Worm (Caenorhabditis elegans) whole organism, late embryonic: Measurements from ENCODE around the gene Y43C5A.4.

Experiments
- C08G9.2 ChIP-seq: sonication (generic microtip); optimal IDR thresholded peaks from 2 replicates; lab custom pipeline; 2016; ENCODE audit warnings: mild to moderate bottlenecking, missing genetic modification characterization, moderate library complexity, missing compliant biosample characterization
- C38D4.7 ChIP-seq: fragments of 200-800 bp; sonication (Bioruptor generic); optimal IDR thresholded peaks from 2 replicates; lab custom pipeline; 2018; ENCODE audit warnings: mild to moderate bottlenecking, missing genetic modification characterization, moderate library complexity, missing compliant biosample characterization
- F13H6.1 ChIP-seq: sonication (generic microtip); optimal IDR thresholded peaks from 2 replicates; lab custom pipeline; 2016; ENCODE audit warnings: missing genetic modification characterization, missing compliant biosample characterization
- K09A11.1 ChIP-seq: sonication (generic microtip); optimal IDR thresholded peaks from 2 replicates; lab custom pipeline; 2017; ENCODE audit warnings: antibody characterized with exemption, mild to moderate bottlenecking, missing genetic modification characterization, missing compliant biosample characterization; ENCODE audit not compliant: insufficient read depth
- Y22D7AL.16 ChIP-seq: sonication (generic microtip); optimal IDR thresholded peaks from 2 replicates; lab custom pipeline; 2016; ENCODE audit warnings: missing genetic modification characterization, missing compliant biosample characterization
- ahr-1 ChIP-seq: sonication (generic microtip); optimal IDR thresholded peaks from 2 replicates; lab custom pipeline; 2016; ENCODE audit warnings: missing genetic modification characterization, missing compliant biosample characterization
- ceh-18 ChIP-seq: sonication (generic microtip); optimal IDR thresholded peaks from 2 replicates; lab custom pipeline; 2016; ENCODE audit warnings: missing genetic modification characterization, missing compliant biosample characterization
- ceh-2 ChIP-seq: sonication (generic microtip); optimal IDR thresholded peaks from 2 replicates; lab custom pipeline; 2016; ENCODE audit warnings: missing genotype, missing genetic modification characterization, missing compliant biosample characterization
- ceh-24 ChIP-seq: sonication (generic microtip); optimal IDR thresholded peaks from 2 replicates; lab custom pipeline; 2016; ENCODE audit warnings: mild to moderate bottlenecking, missing genetic modification characterization, missing compliant biosample characterization
- ceh-31 ChIP-seq: sonication (generic microtip); optimal IDR thresholded peaks from 2 replicates; lab custom pipeline; 2016; ENCODE audit warnings: missing genetic modification characterization, missing compliant biosample characterization
- ceh-34 ChIP-seq: sonication (generic microtip); optimal IDR thresholded peaks from 2 replicates; lab custom pipeline; 2016; ENCODE audit warnings: mild to moderate bottlenecking, missing genetic modification characterization, missing compliant biosample characterization
- ceh-48 ChIP-seq: sonication (generic microtip); optimal IDR thresholded peaks from 2 replicates; lab custom pipeline; 2016; ENCODE audit warnings: missing genetic modification characterization, inconsistent platforms, missing compliant biosample characterization
- dmd-4 ChIP-seq: sonication (generic microtip); optimal IDR thresholded peaks from 2 replicates; lab custom pipeline; 2016; ENCODE audit warnings: borderline replicate concordance, missing genetic modification characterization, missing compliant biosample characterization
- ets-4 ChIP-seq: sonication (generic microtip); optimal IDR thresholded peaks from 2 replicates; lab custom pipeline; 2016; ENCODE audit warnings: missing genetic modification characterization, missing compliant biosample characterization
- eyg-1 ChIP-seq: sonication (generic microtip); optimal IDR thresholded peaks from 2 replicates; lab custom pipeline; 2016; ENCODE audit warnings: missing genotype, missing genetic modification characterization, missing compliant biosample characterization
- fax-1 ChIP-seq: sonication (generic microtip); optimal IDR thresholded peaks from 2 replicates; lab custom pipeline; 2016; ENCODE audit warnings: missing genotype, missing genetic modification characterization, missing compliant biosample characterization
- fkh-10 ChIP-seq: fragments of 150-350 bp; optimal IDR thresholded peaks from 2 replicates; lab custom pipeline; 2014; ENCODE audit warnings: missing biosample characterization, missing genetic modification reagents, missing genetic modification characterization
- hlh-13 ChIP-seq: fragments of 200-800 bp; sonication (Bioruptor generic); optimal IDR thresholded peaks from 2 replicates; lab custom pipeline; 2018; ENCODE audit warnings: mild to moderate bottlenecking, missing genetic modification characterization, missing compliant biosample characterization
- hlh-15 ChIP-seq: sonication (generic microtip); optimal IDR thresholded peaks from 2 replicates; lab custom pipeline; 2016; ENCODE audit warnings: missing genetic modification characterization, missing compliant biosample characterization
- hlh-30 ChIP-seq: sonication (generic microtip); optimal IDR thresholded peaks from 2 replicates; lab custom pipeline; 2017; ENCODE audit warnings: antibody characterized with exemption, missing genetic modification characterization, missing compliant biosample characterization; ENCODE audit not compliant: insufficient read depth
- hlh-6 ChIP-seq: sonication (generic microtip); optimal IDR thresholded peaks from 2 replicates; lab custom pipeline; 2016; ENCODE audit warnings: missing genotype, missing genetic modification characterization, missing compliant biosample characterization
- hlh-8 ChIP-seq: sonication (generic microtip); optimal IDR thresholded peaks from 2 replicates; lab custom pipeline; 2016; ENCODE audit warnings: missing genotype, missing genetic modification characterization, missing compliant biosample characterization
- lim-6 ChIP-seq: sonication (generic microtip); optimal IDR thresholded peaks from 2 replicates; lab custom pipeline; 2016; ENCODE audit warnings: missing genetic modification characterization, missing compliant biosample characterization
- mec-3 ChIP-seq: sonication (generic microtip); optimal IDR thresholded peaks from 2 replicates; lab custom pipeline; 2016; ENCODE audit warnings: borderline replicate concordance, missing genetic modification characterization, missing compliant biosample characterization
- nfya-1 ChIP-seq: sonication (generic microtip); optimal IDR thresholded peaks from 2 replicates; lab custom pipeline; 2017; ENCODE audit warnings: missing genetic modification characterization, mild to moderate bottlenecking, missing compliant biosample characterization, antibody characterized with exemption, moderate library complexity
- nhr-11 ChIP-seq: fragments of 150-350 bp; optimal IDR thresholded peaks from 2 replicates; lab custom pipeline; 2014; ENCODE audit warnings: missing biosample characterization, missing genetic modification characterization
- nhr-232 ChIP-seq: sonication (generic microtip); optimal IDR thresholded peaks from 2 replicates; lab custom pipeline; 2016; ENCODE audit warnings: missing genetic modification characterization, missing compliant biosample characterization
- npax-4 ChIP-seq: sonication (generic microtip); optimal IDR thresholded peaks from 2 replicates; lab custom pipeline; 2016; ENCODE audit warnings: missing genetic modification characterization, missing compliant biosample characterization
- pag-3 ChIP-seq: sonication (generic microtip); optimal IDR thresholded peaks from 2 replicates; lab custom pipeline; 2016; ENCODE audit warnings: missing compliant biosample characterization, missing genetic modification characterization, borderline replicate concordance
- pqm-1 ChIP-seq: sonication (generic microtip); optimal IDR thresholded peaks from 2 replicates; lab custom pipeline; 2016; ENCODE audit warnings: missing genetic modification characterization, missing compliant biosample characterization
- pros-1 ChIP-seq: fragments of 150-350 bp; optimal IDR thresholded peaks from 2 replicates; lab custom pipeline; 2014; ENCODE audit warnings: missing biosample characterization, missing genetic modification reagents, missing genetic modification characterization
- ref-2 ChIP-seq: sonication (generic microtip); optimal IDR thresholded peaks from 2 replicates; lab custom pipeline; 2016; ENCODE audit warnings: missing genetic modification characterization, missing compliant biosample characterization
- rnt-1 ChIP-seq: sonication (generic microtip); optimal IDR thresholded peaks from 2 replicates; lab custom pipeline; 2016; ENCODE audit warnings: missing genetic modification characterization, missing compliant biosample characterization
- tbx-2 ChIP-seq: sonication (generic microtip); optimal IDR thresholded peaks from 2 replicates; lab custom pipeline; 2016; ENCODE audit warnings: missing genetic modification characterization, missing compliant biosample characterization
- ttx-3 ChIP-seq: sonication (generic microtip); optimal IDR thresholded peaks from 2 replicates; lab custom pipeline; 2016; ENCODE audit warnings: missing genetic modification reagents, missing genetic modification characterization, missing compliant biosample characterization
- unc-3 ChIP-seq, 2 experiments: fragments of 200-800 bp in 1 of 2; sonication (Bioruptor generic) in 1 of 2; sonication (generic microtip) in 1 of 2; conservative IDR thresholded peaks in 1 of 2; optimal IDR thresholded peaks in 1 of 2; 2 replicates each; pipeline versions ENCODE4 v1.3.6 to Lab custom; 2016 to 2022; ENCODE audit warnings: missing compliant biosample characterization in 2 of 2, missing genetic modification characterization in 2 of 2, missing genetic modification reagents in 1 of 2
- unc-42 ChIP-seq: sonication (generic microtip); optimal IDR thresholded peaks from 2 replicates; lab custom pipeline; 2016; ENCODE audit warnings: missing genotype, missing genetic modification characterization, missing compliant biosample characterization
- unc-55 ChIP-seq: sonication (generic microtip); optimal IDR thresholded peaks from 2 replicates; lab custom pipeline; 2017; ENCODE audit warnings: missing biosample characterization, missing genetic modification reagents, missing genetic modification characterization
- ztf-16 ChIP-seq: sonication (generic microtip); optimal IDR thresholded peaks from 2 replicates; lab custom pipeline; 2017; ENCODE audit warnings: missing genetic modification characterization, missing compliant biosample characterization

The Y43C5A.4 gene

ce11 chrIV:10251764-10252163 is 26.1 kb upstream of the Y43C5A.4 start:
- no peak for TF ChIP-seq fax-1 (tag; lab: Kevin White, UChicago)
- TF ChIP-seq dmd-4 (tag; lab: Kevin White, UChicago), result no peak

- TF ChIP-seq ztf-16 (tag; lab: Kevin White, UChicago), result no peak
- TF ChIP-seq hlh-15, result no peak
- no peak for TF ChIP-seq ceh-48 (tag; lab: Kevin White, UChicago)
- no peak for TF ChIP-seq unc-3 (GFP tag; conservative IDR thresholded peaks at IDR 0.05; lab: Robert Waterston, UW)
- no peak for TF ChIP-seq unc-3 (tag; optimal IDR thresholded peaks at IDR 0.05; lab: Kevin White, UChicago)
- peak; percentile 25 for TF ChIP-seq pqm-1 (tag; lab: Kevin White, UChicago)
- peak; percentile 64 for TF ChIP-seq nfya-1 (tag; lab: Kevin White, UChicago)
- TF ChIP-seq ceh-24 (tag; lab: Kevin White, UChicago), result no peak
- no peak for TF ChIP-seq K09A11.1
- peak; percentile 44 for TF ChIP-seq C08G9.2
- TF ChIP-seq unc-55, result peak; percentile 77
- peak; percentile 77 for TF ChIP-seq unc-42
- no peak for TF ChIP-seq rnt-1 (tag; lab: Kevin White, UChicago)
- TF ChIP-seq ceh-34 (tag; lab: Kevin White, UChicago), result peak; percentile 2
- TF ChIP-seq ceh-31 (tag; lab: Kevin White, UChicago), result peak; percentile 61
- no peak for TF ChIP-seq ttx-3 (tag; lab: Kevin White, UChicago)
- no peak for TF ChIP-seq hlh-8 (tag; lab: Kevin White, UChicago)
- TF ChIP-seq ceh-18 (tag; lab: Kevin White, UChicago), result peak; percentile 87
- no peak for TF ChIP-seq nhr-11 (tag; lab: Kevin White, UChicago)
- TF ChIP-seq pros-1 (tag; lab: Kevin White, UChicago), result peak; percentile 56
- no peak for TF ChIP-seq fkh-10 (GFP tag; lab: Kevin White, UChicago)
- no peak for TF ChIP-seq npax-4 (tag; lab: Kevin White, UChicago)
- no peak for TF ChIP-seq Y22D7AL.16 (tag; lab: Kevin White, UChicago)
- TF ChIP-seq ceh-2, result no peak
- no peak for TF ChIP-seq C38D4.7 (GFP tag; lab: Kevin White, UChicago)
- peak; percentile 17 for TF ChIP-seq eyg-1 (tag; lab: Kevin White, UChicago)
- no peak for TF ChIP-seq nhr-232
- peak; percentile 66 for TF ChIP-seq ref-2 (tag; lab: Kevin White, UChicago)
- peak; percentile 87 for TF ChIP-seq hlh-30 (tag; lab: Kevin White, UChicago)
- TF ChIP-seq F13H6.1 (tag; lab: Kevin White, UChicago), result peak; percentile 38
- no peak for TF ChIP-seq lim-6
- no peak for TF ChIP-seq ahr-1 (tag; lab: Kevin White, UChicago)
- no peak for TF ChIP-seq mec-3 (tag; lab: Kevin White, UChicago)
- no peak for TF ChIP-seq hlh-13 (GFP tag; lab: Kevin White, UChicago)
- TF ChIP-seq dmd-4 (tag; lab: Kevin White, UChicago), result no peak
- no peak for TF ChIP-seq fax-1 (tag; lab: Kevin White, UChicago)
- TF ChIP-seq tbx-2 (tag; lab: Kevin White, UChicago), result peak; percentile 46
- no peak for TF ChIP-seq hlh-6 (tag; lab: Kevin White, UChicago)
- peak; percentile 20 for TF ChIP-seq ets-4 (tag; lab: Kevin White, UChicago)
- TF ChIP-seq pag-3 (tag; lab: Kevin White, UChicago), result peak; percentile 5
Measured at ce11 chrIV:10252350-10252792, 25.4 kb upstream of the Y43C5A.4 start.
